Fruit fly (Drosophila melanogaster) whole organism, embryonic: ENCODE data around the gene CG6749.

Experiments
- Asciz ChIP-seq: fragments of 200-800 bp; sonication (Bioruptor generic); optimal IDR thresholded peaks from 2 replicates; lab custom pipeline; 2017; ENCODE audit warnings: missing biosample characterization, mild to moderate bottlenecking, missing genetic modification characterization, missing genetic modification reagents
- Bdp1 ChIP-seq: fragments of 200-800 bp; sonication (Bioruptor generic); optimal IDR thresholded peaks from 3 replicates; lab custom pipeline; 2016; ENCODE audit warnings: missing biosample characterization, missing genetic modification characterization
- CG10209 ChIP-seq: fragments of 200-800 bp; sonication (Bioruptor generic); optimal IDR thresholded peaks from 3 replicates; lab custom pipeline; 2017; ENCODE audit warnings: missing biosample characterization, mild to moderate bottlenecking, missing genetic modification characterization, missing genetic modification reagents
- CG11247 ChIP-seq: fragments of 200-800 bp; sonication (Bioruptor generic); IDR thresholded peaks from 2 replicates; pipeline ENCODE4 v1.3.6; 2022; ENCODE audit warnings: missing biosample characterization, missing genetic modification characterization
- CG13287 ChIP-seq: fragments of 200-800 bp; sonication (Bioruptor generic); IDR thresholded peaks from 2 replicates; pipeline ENCODE4 v1.3.6; 2022; ENCODE audit warnings: missing biosample characterization, missing genetic modification characterization; ENCODE audit not compliant: partially characterized antibody
- CG13624 ChIP-seq: fragments of 200-800 bp; sonication (Bioruptor generic); optimal IDR thresholded peaks from 2 replicates; lab custom pipeline; 2016; ENCODE audit warnings: missing biosample characterization, missing genetic modification characterization
- CG14441 ChIP-seq: fragments of 200-800 bp; sonication (Bioruptor generic); IDR thresholded peaks from 2 replicates; pipeline ENCODE4 v1.3.6; 2022; ENCODE audit warnings: missing biosample characterization, missing genetic modification characterization
- CG14860 ChIP-seq: fragments of 200-800 bp; sonication (Bioruptor generic); IDR thresholded peaks from 3 replicates; pipeline ENCODE4 v1.3.6; 2022; ENCODE audit warnings: missing biosample characterization, missing genetic modification characterization; ENCODE audit not compliant: partially characterized antibody
- CG18262 ChIP-seq: fragments of 200-800 bp; optimal IDR thresholded peaks from 3 replicates; lab custom pipeline; 2019; ENCODE audit warnings: missing biosample characterization, mild to moderate bottlenecking, missing genetic modification characterization, moderate library complexity
- CG30020 ChIP-seq: fragments of 200-800 bp; optimal IDR thresholded peaks from 2 replicates; lab custom pipeline; 2019; ENCODE audit warnings: missing biosample characterization, mild to moderate bottlenecking, missing genetic modification characterization, moderate library complexity
- CG3847 ChIP-seq: fragments of 200-800 bp; sonication (Bioruptor generic); IDR thresholded peaks from 2 replicates; pipeline ENCODE4 v1.3.6; 2022; ENCODE audit warnings: missing biosample characterization, missing genetic modification characterization
- CG4328 ChIP-seq: fragments of 200-800 bp; sonication (Bioruptor generic); optimal IDR thresholded peaks from 3 replicates; lab custom pipeline; 2017; ENCODE audit warnings: missing biosample characterization, missing genetic modification reagents, missing genetic modification characterization
- CG4730 ChIP-seq: fragments of 200-800 bp; sonication (Bioruptor generic); IDR thresholded peaks from 2 replicates; pipeline ENCODE4 v1.3.6; 2022; ENCODE audit warnings: missing biosample characterization, missing genetic modification characterization
- CG6272 ChIP-seq: fragments of 200-800 bp; sonication (Bioruptor generic); IDR thresholded peaks from 2 replicates; pipeline ENCODE4 v1.3.6; 2022; ENCODE audit warnings: missing biosample characterization, missing genetic modification characterization
- CG6654 ChIP-seq: fragments of 200-800 bp; sonication (Bioruptor generic); optimal IDR thresholded peaks from 2 replicates; lab custom pipeline; 2017; ENCODE audit warnings: missing biosample characterization, mild to moderate bottlenecking, missing genetic modification characterization
- CG7745 ChIP-seq: fragments of 200-800 bp; sonication (Bioruptor generic); optimal IDR thresholded peaks from 2 replicates; lab custom pipeline; 2018; ENCODE audit warnings: missing biosample characterization, mild to moderate bottlenecking, missing genetic modification characterization, moderate library complexity
- CG7839 ChIP-seq: fragments of 200-800 bp; sonication (Bioruptor generic); optimal IDR thresholded peaks from 3 replicates; lab custom pipeline; 2018; ENCODE audit warnings: missing biosample characterization, mild to moderate bottlenecking, missing genetic modification characterization, moderate library complexity
- CG7963 ChIP-seq: fragments of 200-800 bp; sonication (Bioruptor generic); IDR thresholded peaks from 3 replicates; pipeline ENCODE4 v1.3.6; 2022; ENCODE audit warnings: missing biosample characterization, missing genetic modification characterization; ENCODE audit not compliant: partially characterized antibody
- D ChIP-seq, 2 experiments: fragments of 200-800 bp in 1 of 2; fragments of >200 bp in 1 of 2; sonication (Bioruptor generic) in 1 of 2; optimal IDR thresholded peaks; 2 replicates in 1 of 2; 3 replicates in 1 of 2; lab custom pipeline; 2017; ENCODE audit warnings: mild to moderate bottlenecking in 1 of 2, missing biosample characterization in 1 of 2, missing genetic modification characterization in 1 of 2, missing genetic modification reagents in 1 of 2
- Dp ChIP-seq: fragments of 200-800 bp; sonication (Bioruptor generic); optimal IDR thresholded peaks from 2 replicates; lab custom pipeline; 2018; ENCODE audit warnings: missing biosample characterization, mild to moderate bottlenecking, missing genetic modification characterization, moderate library complexity
- Gug ChIP-seq: fragments of 200-800 bp; sonication (Bioruptor generic); IDR thresholded peaks from 4 replicates; pipeline ENCODE4 v1.3.6; 2022; ENCODE audit warnings: missing biosample characterization, missing genetic modification characterization
- HLH4C ChIP-seq: fragments of 200-800 bp; sonication (Bioruptor generic); IDR thresholded peaks from 3 replicates; pipeline ENCODE4 v1.3.6; 2022; ENCODE audit warnings: missing biosample characterization, missing genetic modification characterization; ENCODE audit not compliant: partially characterized antibody
- Max ChIP-seq: fragments of 200-800 bp; sonication (Bioruptor generic); optimal IDR thresholded peaks from 2 replicates; lab custom pipeline; 2016; ENCODE audit warnings: missing biosample characterization, mild to moderate bottlenecking, missing genetic modification characterization
- NC2α ChIP-seq: fragments of 200-800 bp; sonication (Bioruptor generic); optimal IDR thresholded peaks from 2 replicates; lab custom pipeline; 2016; ENCODE audit warnings: missing biosample characterization, missing genetic modification characterization
- Neu2 ChIP-seq: fragments of 200-800 bp; sonication (Bioruptor generic); optimal IDR thresholded peaks from 3 replicates; lab custom pipeline; 2016; ENCODE audit warnings: missing biosample characterization, missing genetic modification characterization, borderline replicate concordance
- Pdp1 ChIP-seq, 2 experiments: fragments of 200-800 bp; sonication (Bioruptor generic); optimal IDR thresholded peaks; 3 replicates each; lab custom pipeline; 2016; ENCODE audit warnings: missing biosample characterization in 2 of 2, missing genetic modification characterization in 2 of 2, mild to moderate bottlenecking in 1 of 2, moderate library complexity in 1 of 2
- Poxn ChIP-seq: fragments of 200-800 bp; sonication (Bioruptor generic); IDR thresholded peaks from 2 replicates; pipeline ENCODE4 v1.3.6; 2022; ENCODE audit warnings: missing biosample characterization, missing genetic modification characterization
- Ptx1 ChIP-seq: fragments of 200-800 bp; sonication (Bioruptor generic); IDR thresholded peaks from 2 replicates; pipeline ENCODE4 v1.3.6; 2022; ENCODE audit warnings: missing biosample characterization, missing genetic modification characterization
- Ravus ChIP-seq: fragments of 200-800 bp; sonication (Bioruptor generic); IDR thresholded peaks from 2 replicates; pipeline ENCODE4 v1.3.6; 2022; ENCODE audit warnings: missing biosample characterization, missing genetic modification characterization
- Trl ChIP-seq, 3 experiments: fragments of >200 bp in 2 of 3; fragments of 200-800 bp in 1 of 3; sonication (Bioruptor generic) in 1 of 3; optimal IDR thresholded peaks; 2 replicates in 1 of 3; 3 replicates in 2 of 3; lab custom pipeline; 2016 to 2017; ENCODE audit warnings: missing biosample characterization in 1 of 3, missing genetic modification characterization in 1 of 3
- ara ChIP-seq: fragments of 200-800 bp; sonication (Bioruptor generic); IDR thresholded peaks from 2 replicates; pipeline ENCODE4 v1.3.6; 2022; ENCODE audit warnings: missing biosample characterization, missing genetic modification characterization
- bcd ChIP-seq: fragments of 200-800 bp; sonication (Bioruptor generic); optimal IDR thresholded peaks from 2 replicates; lab custom pipeline; 2017; ENCODE audit warnings: missing biosample characterization, mild to moderate bottlenecking, missing genetic modification characterization
- cg ChIP-seq: fragments of 200-800 bp; sonication (Bioruptor generic); optimal IDR thresholded peaks from 3 replicates; lab custom pipeline; 2019; ENCODE audit warnings: missing biosample characterization, mild to moderate bottlenecking, missing genetic modification characterization, moderate library complexity
- eyg ChIP-seq: fragments of 200-800 bp; sonication (Bioruptor generic); optimal IDR thresholded peaks from 3 replicates; lab custom pipeline; 2016; ENCODE audit warnings: missing biosample characterization, missing genetic modification characterization
- fru ChIP-seq: fragments of >200 bp; optimal IDR thresholded peaks from 2 replicates; lab custom pipeline; 2017
- gro ChIP-seq: fragments of 200-800 bp; sonication (Bioruptor generic); optimal IDR thresholded peaks from 2 replicates; lab custom pipeline; 2016; ENCODE audit warnings: missing biosample characterization, missing genetic modification characterization
- gsb ChIP-seq: fragments of 200-800 bp; sonication (Bioruptor generic); IDR thresholded peaks from 2 replicates; pipeline ENCODE4 v1.3.6; 2022; ENCODE audit warnings: missing biosample characterization, missing genetic modification characterization
- kay ChIP-seq: fragments of 200-800 bp; sonication (Bioruptor generic); optimal IDR thresholded peaks from 2 replicates; lab custom pipeline; 2016; ENCODE audit warnings: missing biosample characterization, missing genetic modification characterization
- knrl ChIP-seq: fragments of 200-800 bp; sonication (Bioruptor generic); IDR thresholded peaks from 3 replicates; pipeline ENCODE4 v1.3.6; 2022; ENCODE audit warnings: missing biosample characterization, missing genetic modification characterization; ENCODE audit not compliant: partially characterized antibody
- lab ChIP-seq: fragments of 200-800 bp; sonication (Bioruptor generic); optimal IDR thresholded peaks from 3 replicates; lab custom pipeline; 2017; ENCODE audit warnings: missing biosample characterization, missing genetic modification characterization, mild to moderate bottlenecking, moderate library complexity, missing genetic modification reagents
- otp ChIP-seq: fragments of 200-800 bp; sonication (Bioruptor generic); IDR thresholded peaks from 3 replicates; pipeline ENCODE4, ENCODE4 v1.3.6; 2022; ENCODE audit warnings: missing biosample characterization, missing genetic modification characterization
- peb ChIP-seq: fragments of 200-800 bp; sonication (Bioruptor generic); IDR thresholded peaks from 2 replicates; pipeline ENCODE4 v1.3.6; 2022; ENCODE audit warnings: missing biosample characterization, missing genetic modification characterization
- pho ChIP-seq: fragments of 200-800 bp; sonication (Bioruptor generic); optimal IDR thresholded peaks from 2 replicates; lab custom pipeline; 2016; ENCODE audit warnings: missing biosample characterization, missing genetic modification characterization
- phol ChIP-seq: fragments of 200-800 bp; sonication (Bioruptor generic); optimal IDR thresholded peaks from 3 replicates; lab custom pipeline; 2018; ENCODE audit warnings: missing biosample characterization, mild to moderate bottlenecking, missing genetic modification characterization, moderate library complexity
- sisA ChIP-seq: fragments of 200-800 bp; sonication (Bioruptor generic); IDR thresholded peaks from 2 replicates; pipeline ENCODE4 v1.3.6; 2022; ENCODE audit warnings: missing biosample characterization, missing genetic modification characterization
- stwl ChIP-seq: fragments of 200-800 bp; sonication (Bioruptor generic); optimal IDR thresholded peaks from 3 replicates; lab custom pipeline; 2018; ENCODE audit warnings: missing biosample characterization, mild to moderate bottlenecking, missing genetic modification characterization, moderate library complexity
- tap ChIP-seq: fragments of 200-800 bp; optimal IDR thresholded peaks from 3 replicates; lab custom pipeline; 2019; ENCODE audit warnings: missing biosample characterization, mild to moderate bottlenecking, missing genetic modification characterization, moderate library complexity
- tio ChIP-seq: fragments of 200-800 bp; sonication (Bioruptor generic); optimal IDR thresholded peaks from 2 replicates; lab custom pipeline; 2017; ENCODE audit warnings: missing biosample characterization, missing genetic modification characterization, inconsistent platforms
- tup ChIP-seq: fragments of 200-800 bp; sonication (Bioruptor generic); optimal IDR thresholded peaks from 2 replicates; lab custom pipeline; 2016; ENCODE audit warnings: missing biosample characterization, mild to moderate bottlenecking, missing genetic modification characterization, moderate library complexity
- vfl ChIP-seq: fragments of 200-800 bp; sonication (Bioruptor generic); optimal IDR thresholded peaks from 2 replicates; lab custom pipeline; 2016; ENCODE audit warnings: missing biosample characterization, missing genetic modification characterization

The CG6749 gene

DNA sequence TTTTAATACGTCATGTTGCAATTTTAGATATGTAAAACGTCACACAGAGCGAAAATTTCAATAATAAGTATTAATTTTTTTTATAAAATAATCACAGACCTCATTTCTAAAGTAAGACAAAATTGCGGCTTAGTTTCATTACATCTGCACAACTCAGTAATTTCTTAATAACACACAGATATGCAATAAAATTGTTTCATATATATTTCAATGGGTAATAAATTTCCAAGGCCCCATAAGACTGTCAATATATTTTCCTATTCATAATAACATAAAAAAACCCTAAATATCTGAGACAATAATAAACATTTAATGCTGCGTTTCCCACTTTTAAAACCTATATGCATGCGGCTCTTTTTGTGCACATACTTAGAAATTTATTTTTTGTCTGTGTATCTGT is 38.0 kb downstream of the CG6749 start (continued):
- TF ChIP-seq sisA (GFP tag; lab: Robert Waterston, UW) (no peak), Neu2 (GFP tag; lab: Kevin White, UChicago) (no peak), CG30020 (tag; lab: Kevin White, UChicago) (no peak), knrl (GFP tag; lab: Robert Waterston, UW) (no peak), eyg (GFP tag; lab: Kevin White, UChicago) (no peak), CG6272 (GFP tag; lab: Robert Waterston, UW) (0 out of 2 replicates have a peak, but pooled peaks have one; percentile 16), HLH4C (no peak), tio (GFP tag; lab: Kevin White, UChicago) (no peak), CG4328 (no peak), CG13287 (no peak), otp (no peak), stwl (tag; lab: Kevin White, UChicago) (no peak), bcd (GFP tag; lab: Kevin White, UChicago) (peak; percentile 44), cg (no peak), CG4730 (GFP tag; lab: Robert Waterston, UW) (no peak), ara (GFP tag; lab: Robert Waterston, UW) (no peak), Ravus (GFP tag; lab: Robert Waterston, UW) (no peak), pho (GFP tag; lab: Kevin White, UChicago) (no peak), lab (GFP tag; lab: Kevin White, UChicago) (no peak), Asciz (GFP tag; lab: Kevin White, UChicago) (peak; percentile 46), Dp (GFP tag; lab: Kevin White, UChicago) (no peak), CG7745 (tag; lab: Kevin White, UChicago) (no peak), Bdp1 (GFP tag; lab: Kevin White, UChicago) (no peak), Max (GFP tag; lab: Kevin White, UChicago) (no peak), NC2α (no peak), gro (GFP tag; lab: Kevin White, UChicago) (no peak), CG10209 (peak; percentile 61), fru (lab: Kevin White, UChicago) (no peak), D (optimal IDR thresholded peaks at IDR 0.05; lab: Kevin White, UChicago) (no peak), D (GFP tag; optimal IDR thresholded peaks at IDR 0.05; lab: Kevin White, UChicago) (no peak), CG6654 (GFP tag; lab: Kevin White, UChicago) (no peak), tap (peak; percentile 6), gsb (GFP tag; lab: Robert Waterston, UW) (no peak), vfl (GFP tag; lab: Kevin White, UChicago) (no peak), CG13624 (GFP tag; lab: Kevin White, UChicago) (no peak), kay (peak; percentile 7), CG14860 (GFP tag; lab: Robert Waterston, UW) (no peak), CG14441 (GFP tag; lab: Robert Waterston, UW) (no peak), CG7963 (GFP tag; lab: Robert Waterston, UW) (no peak), Gug (GFP tag; lab: Robert Waterston, UW) (no peak), CG11247 (no peak), Ptx1 (GFP tag; lab: Robert Waterston, UW) (peak; percentile 47; the same call in 1 of the 2 replicates), CG3847 (GFP tag; lab: Robert Waterston, UW) (no peak), Poxn (GFP tag; lab: Robert Waterston, UW) (no peak), Trl (optimal IDR thresholded peaks at IDR 0.05; lab: Kevin White, UChicago) (no peak), Trl (GFP tag; optimal IDR thresholded peaks at IDR 0.05; lab: Kevin White, UChicago) (no peak), phol (tag; lab: Kevin White, UChicago) (peak; percentile 41), tup (GFP tag; lab: Kevin White, UChicago) (no peak), peb (GFP tag; lab: Robert Waterston, UW) (no peak), CG7839 (tag; lab: Kevin White, UChicago) (peak; percentile 59), CG18262 (tag; lab: Kevin White, UChicago) (peak; percentile 63), Pdp1 (GFP tag; optimal IDR thresholded peaks at IDR 0.05; lab: Kevin White, UChicago) (peak; percentile 3 to 6)
